Fruit fly (Drosophila melanogaster) ovary, adult (tissue): ENCODE measurements around the gene betaTub65B.

ENCODE experiments used
- CG17801 ChIP-seq: fragments of 200-800 bp; optimal IDR thresholded peaks from 2 replicates; lab custom pipeline; 2019; ENCODE audit warnings: missing biosample characterization, mild to moderate bottlenecking, missing genetic modification characterization, moderate library complexity; ENCODE audit not compliant: partially characterized antibody

Gene betaTub65B

dm6 chr3L:6530429-6530828 is at the start of gene betaTub65B:
Gene betaTub65B (plus strand): TSS chr3L:6530729.
- no peak for TF ChIP-seq CG17801 (GFP tag; lab: Kevin White, UChicago)

dm6 chr3L:6482838-6483237 is 47.7 kb upstream of the betaTub65B start:
- TF ChIP-seq CG17801 (GFP tag; lab: Kevin White, UChicago): no peak

dm6 chr3L:6488405-6488804 is 42.1 kb upstream of the betaTub65B start, which contains the start of the genes CG10147 and Bulli:
Gene CG10147 (minus strand): TSS chr3L:6488424.
Gene Bulli (plus strand): TSS chr3L:6488681.
- TF ChIP-seq CG17801 (GFP tag; lab: Kevin White, UChicago): peak; percentile 96

DNA sequence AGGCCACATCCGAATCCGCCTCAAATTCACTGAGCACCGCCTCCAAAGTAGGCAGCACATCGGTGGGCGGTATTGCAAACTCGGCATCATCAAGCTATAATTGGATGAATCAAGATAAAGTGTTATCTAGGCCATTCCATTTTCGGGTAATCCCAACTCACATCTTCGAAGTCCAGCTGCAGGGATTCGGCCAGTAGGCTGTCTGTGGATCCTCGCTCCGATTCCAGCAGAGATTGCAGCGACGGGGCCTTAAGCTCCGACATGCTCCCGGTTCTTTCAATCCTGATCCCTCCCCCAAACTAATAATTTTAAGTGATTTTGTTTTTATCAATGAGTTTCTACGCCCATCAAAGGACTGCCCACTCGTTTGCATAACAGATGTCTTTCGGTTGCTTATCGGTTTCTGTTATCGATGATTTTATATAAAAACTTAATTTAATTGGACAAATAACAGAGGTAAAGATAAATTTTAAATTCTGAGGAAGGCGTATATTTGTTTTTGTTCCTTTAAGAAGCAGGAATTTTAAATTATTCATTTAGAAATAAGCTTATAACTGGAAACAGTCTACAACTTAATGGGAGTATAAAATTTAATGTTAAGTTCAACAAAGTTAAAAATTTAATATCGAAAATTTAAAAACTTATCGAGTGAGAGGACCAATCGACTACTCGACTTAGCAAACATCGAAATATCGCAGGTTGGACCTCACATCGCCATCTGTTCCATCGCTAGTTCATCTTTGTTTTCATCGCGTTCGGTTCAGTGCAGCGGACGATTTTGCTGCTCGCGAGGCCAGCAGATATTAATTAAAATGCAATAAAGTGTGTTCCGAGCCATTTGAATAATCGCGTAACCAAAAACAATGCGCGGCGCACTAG is 35.4 kb upstream of the betaTub65B start, which contains the start of the genes Vps8 and sfl:
Vps8 (minus strand) TSS at position 370 of the 879 bp plus-strand sequence.
sfl (plus strand) TSS at position 753 of the 879 bp plus-strand sequence.
- TF ChIP-seq CG17801 (GFP tag; lab: Kevin White, UChicago): no peak

- TF ChIP-seq CG17801 (GFP tag; lab: Kevin White, UChicago): no peak
Measured at dm6 chr3L:6496053-6496921, 34.2 kb upstream of the betaTub65B start.

dm6 chr3L:6496922-6497232 is 33.7 kb upstream of the betaTub65B start:
- no peak for TF ChIP-seq CG17801 (GFP tag; lab: Kevin White, UChicago)

- TF ChIP-seq CG17801 (GFP tag; lab: Kevin White, UChicago): no peak
Measured at dm6 chr3L:6497990-6498389, 32.5 kb upstream of the betaTub65B start.

DNA sequence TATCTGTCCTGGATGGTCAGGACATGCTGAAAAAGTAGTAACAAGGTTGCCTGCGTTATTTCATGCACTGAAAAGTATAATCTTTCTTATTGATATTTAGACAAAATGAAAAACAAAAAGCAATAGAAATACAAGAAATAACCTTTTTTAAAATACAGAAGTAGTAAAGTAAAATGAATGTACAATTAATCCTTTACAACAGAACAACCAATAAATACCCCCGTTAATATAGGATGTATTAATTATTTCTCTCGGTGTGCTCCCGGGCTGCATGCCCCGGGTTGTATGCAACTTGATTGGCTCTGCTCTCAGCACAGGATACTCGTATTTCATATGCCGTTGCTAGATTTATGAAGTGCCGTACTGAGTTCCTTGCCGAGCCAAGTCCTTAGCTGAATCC is 31.9 kb upstream of the betaTub65B start:
- TF ChIP-seq CG17801 (GFP tag; lab: Kevin White, UChicago): no peak

- TF ChIP-seq CG17801 (GFP tag; lab: Kevin White, UChicago): no peak
Measured at dm6 chr3L:6500470-6500869, 30.1 kb upstream of the betaTub65B start.

DNA sequence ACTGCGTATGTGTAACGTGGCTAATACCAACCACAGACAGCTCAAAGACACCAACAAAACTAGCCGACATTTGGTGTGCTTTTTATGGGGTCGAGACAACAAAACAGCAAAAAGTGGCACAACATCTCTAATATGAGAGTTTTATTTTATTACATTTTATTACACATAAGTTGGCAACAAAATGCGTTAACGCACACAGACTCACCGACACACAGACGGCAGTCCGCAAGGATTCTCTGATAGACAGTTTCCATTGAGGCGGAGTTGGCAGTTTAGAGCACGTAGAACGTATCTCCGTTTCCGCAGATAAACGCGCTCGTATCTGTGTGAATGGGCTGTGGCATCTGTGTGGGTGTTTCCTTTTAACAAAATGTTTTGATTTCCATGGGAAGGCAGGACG is 22.4 kb upstream of the betaTub65B start:
- TF ChIP-seq CG17801 (GFP tag; lab: Kevin White, UChicago): no peak

dm6 chr3L:6512284-6512683 is 18.2 kb upstream of the betaTub65B start:
- no peak for TF ChIP-seq CG17801 (GFP tag; lab: Kevin White, UChicago)

DNA sequence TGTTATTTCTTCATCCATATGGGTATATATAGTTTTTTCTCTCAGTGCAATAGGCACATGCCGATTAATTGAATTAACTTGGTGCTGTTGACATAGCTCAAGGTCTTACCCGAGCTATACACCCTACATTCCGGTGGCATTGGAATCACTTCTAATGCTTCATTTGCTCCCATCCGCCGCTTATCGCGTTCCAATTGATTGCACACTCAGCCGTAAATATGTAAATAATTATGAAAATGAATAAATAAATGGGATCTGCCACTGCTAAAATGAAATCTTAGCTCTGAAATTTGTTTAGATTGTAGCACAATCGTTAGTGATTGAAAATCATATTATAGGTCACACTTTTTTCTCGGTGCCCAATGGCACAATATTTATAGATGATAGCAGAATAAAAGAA is 13.6 kb upstream of the betaTub65B start:
- no peak for TF ChIP-seq CG17801 (GFP tag; lab: Kevin White, UChicago)

DNA sequence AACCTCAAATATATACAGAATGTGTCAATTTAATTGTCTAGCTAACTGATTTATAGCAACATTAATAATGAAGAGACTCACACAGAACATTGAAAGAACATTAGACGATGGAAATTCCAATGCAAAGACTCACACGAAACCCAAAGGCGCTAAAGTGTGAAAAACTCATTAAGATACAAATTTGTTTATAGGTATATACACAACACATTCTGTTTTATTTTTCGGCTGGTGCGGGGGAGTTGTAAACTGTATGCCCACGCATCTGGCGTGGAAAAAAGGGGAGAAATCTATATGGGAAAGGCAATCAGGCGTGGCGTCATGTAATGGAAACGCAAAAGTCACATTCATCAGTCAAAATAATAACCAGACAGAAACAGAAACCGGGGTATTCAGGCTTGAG is 10.9 kb upstream of the betaTub65B start:
- TF ChIP-seq CG17801 (GFP tag; lab: Kevin White, UChicago): no peak

DNA sequence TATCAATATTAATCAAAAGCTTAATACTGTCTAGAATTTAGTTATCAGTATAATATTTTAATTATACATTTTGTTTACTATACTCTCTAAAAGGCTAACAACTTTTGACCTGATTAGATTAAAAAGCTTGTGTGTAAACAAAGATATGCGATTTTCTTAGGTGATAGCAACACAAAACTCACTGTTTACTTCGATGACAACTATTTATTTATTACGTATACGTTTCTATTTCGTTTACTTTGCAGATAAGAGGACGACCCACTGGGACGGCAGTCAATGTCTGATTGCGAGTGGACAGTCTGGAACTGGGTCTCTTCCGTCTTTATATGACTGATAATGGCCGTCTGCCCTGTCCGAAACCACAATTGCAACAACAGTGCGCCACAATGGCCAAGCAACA is 7.7 kb upstream of the betaTub65B start:
- peak; percentile 42 for TF ChIP-seq CG17801 (GFP tag; lab: Kevin White, UChicago)
